Worm (Caenorhabditis elegans): ENCODE data around the gene nhr-171.
A peak's percentile ranks its signal among the peaks of the same experiment; 100 is the strongest.

nhr-171 gene

ce11 chrV:7501194-7501593 is 10.4 kb upstream of the nhr-171 start (continued):
- no peak for TF ChIP-seq mdl-1 (tag; optimal IDR thresholded peaks at IDR 0.05)
- no peak for TF ChIP-seq fos-1 (tag; optimal IDR thresholded peaks at IDR 0.05)

- TF ChIP-seq Y75B8A.6 (GFP tag; IDR thresholded peaks at IDR 0.05) (no peak), madf-5 (GFP tag; IDR thresholded peaks at IDR 0.05) (no peak), Y105C5A.15 (GFP tag; IDR thresholded peaks at IDR 0.05) (no peak), zag-1 (tag; optimal IDR thresholded peaks at IDR 0.05) (no peak), mxl-2 (GFP tag; conservative IDR thresholded peaks at IDR 0.05) (no peak), php-3 (GFP tag; IDR thresholded peaks at IDR 0.05) (no peak), egl-43 (GFP tag; IDR thresholded peaks at IDR 0.05) (no peak)
These were observed 7.3 kb upstream of the nhr-171 start, which contains the start of gene srh-229 for ce11 chrV:7504271-7504670. Gene srh-229, minus strand, starts transcription at chrV:7504371.

- 0 out of 2 replicates have a peak, but pooled peaks have one; percentile 3 for TF ChIP-seq ceh-44 (GFP tag; IDR thresholded peaks at IDR 0.05)
- no peak for TF ChIP-seq dve-1 (tag; optimal IDR thresholded peaks at IDR 0.05; ENCODE audit: insufficient read depth)
- no peak; the same call in 1 of the 2 replicates for TF ChIP-seq dmd-6 (GFP tag; IDR thresholded peaks at IDR 0.05)
These were observed 5.4 kb upstream of the nhr-171 start for ce11 chrV:7506207-7506606.

- no peak for TF ChIP-seq zfp-3 (GFP tag; conservative IDR thresholded peaks at IDR 0.05)
- no peak for TF ChIP-seq lim-7 (GFP tag; IDR thresholded peaks at IDR 0.05)
- no peak for TF ChIP-seq dve-1 (tag; optimal IDR thresholded peaks at IDR 0.05; ENCODE audit: insufficient read depth)
- TF ChIP-seq hmg-1.1 (GFP tag; IDR thresholded peaks at IDR 0.05) = no peak
- TF ChIP-seq mdt-29 (GFP tag; IDR thresholded peaks at IDR 0.05) = no peak
- TF ChIP-seq dpl-1 (GFP tag; optimal IDR thresholded peaks at IDR 0.05) = no peak
- TF ChIP-seq tra-1 (GFP tag; IDR thresholded peaks at IDR 0.05) = no peak
- no peak for TF ChIP-seq nhr-10 (tag; optimal IDR thresholded peaks at IDR 0.05)
- no peak for TF ChIP-seq dmd-6 (GFP tag; IDR thresholded peaks at IDR 0.05)
- TF ChIP-seq mxl-2 (GFP tag; conservative IDR thresholded peaks at IDR 0.05) = no peak
- TF ChIP-seq arid-1 (GFP tag; conservative IDR thresholded peaks at IDR 0.05) = no peak
- TF ChIP-seq daf-8 (GFP tag; IDR thresholded peaks at IDR 0.05) = no peak
- TF ChIP-seq ceh-44 (GFP tag; IDR thresholded peaks at IDR 0.05) = no peak
- TF ChIP-seq ces-1 (GFP tag; optimal IDR thresholded peaks at IDR 0.05) = no peak
- no peak for TF ChIP-seq aly-2 (tag; optimal IDR thresholded peaks at IDR 0.05)
- no peak for TF ChIP-seq unc-130 (GFP tag; optimal IDR thresholded peaks at IDR 0.05)
These were observed 3.0 kb upstream of the nhr-171 start, which contains the start of the genes str-31 and nhr-172 for ce11 chrV:7508566-7509044. Gene str-31, minus strand, starts transcription at chrV:7508666. Gene nhr-172, plus strand, starts transcription at chrV:7508994.

- TF ChIP-seq unc-130 (GFP tag; optimal IDR thresholded peaks at IDR 0.05) (no peak), nhr-111 (GFP tag; optimal IDR thresholded peaks at IDR 0.05) (no peak), lim-7 (GFP tag; IDR thresholded peaks at IDR 0.05) (no peak)
These were observed 3.4 kb downstream of the nhr-171 start, which contains the start of gene srb-18 for ce11 chrV:7514939-7515338. Gene srb-18, plus strand, starts transcription at chrV:7515239.

ce11 chrV:7520077-7520476 is 8.5 kb downstream of the nhr-171 start, which contains the start of gene srb-19:
Gene srb-19, minus strand, starts transcription at chrV:7520177.
- TF ChIP-seq spr-1 (tag; optimal IDR thresholded peaks at IDR 0.05) = no peak
- TF ChIP-seq daf-19 (GFP tag; conservative IDR thresholded peaks at IDR 0.05) = no peak
- no peak for TF ChIP-seq T26A8.4 (GFP tag; IDR thresholded peaks at IDR 0.05)
- TF ChIP-seq R02D3.7 (tag; optimal IDR thresholded peaks at IDR 0.05) = no peak
- TF ChIP-seq Y105C5A.15 (GFP tag; IDR thresholded peaks at IDR 0.05) = no peak
- TF ChIP-seq lsy-2 (tag; optimal IDR thresholded peaks at IDR 0.05) = no peak
- no peak for TF ChIP-seq egl-27 (tag; optimal IDR thresholded peaks at IDR 0.05)
- no peak for TF ChIP-seq pqm-1 (tag; optimal IDR thresholded peaks at IDR 0.05)
- TF ChIP-seq zag-1 (tag; optimal IDR thresholded peaks at IDR 0.05) = no peak
- no peak for TF ChIP-seq aly-2 (tag; optimal IDR thresholded peaks at IDR 0.05)
- no peak for TF ChIP-seq F10B5.3 (tag; optimal IDR thresholded peaks at IDR 0.05)
- no peak for TF ChIP-seq arid-1 (GFP tag; conservative IDR thresholded peaks at IDR 0.05)
- TF ChIP-seq nhr-48 (tag; optimal IDR thresholded peaks at IDR 0.05) = no peak
- TF ChIP-seq nhr-111 (GFP tag; optimal IDR thresholded peaks at IDR 0.05) = no peak
- no peak for TF ChIP-seq rbr-2 (tag; optimal IDR thresholded peaks at IDR 0.05)
- TF ChIP-seq madf-9 (GFP tag; conservative IDR thresholded peaks at IDR 0.05) = no peak
- TF ChIP-seq ceh-44 (GFP tag; IDR thresholded peaks at IDR 0.05) = no peak
- no peak for TF ChIP-seq nhr-6 (tag; optimal IDR thresholded peaks at IDR 0.05)
- TF ChIP-seq lin-15B (tag; optimal IDR thresholded peaks at IDR 0.05) = no peak
- TF ChIP-seq php-3 (GFP tag; IDR thresholded peaks at IDR 0.05) = no peak

Data from whole organism, L4 larva.